Fruit fly (Drosophila melanogaster) S2 (cell line): Measurements from ENCODE around the gene CG7183.

ENCODE experiments used
- CG8478 ChIP-seq: fragments of >200 bp; optimal IDR thresholded peaks from 2 replicates; lab custom pipeline; 2018
- CTCF ChIP-seq, 2 experiments: fragments of >200 bp; optimal IDR thresholded peaks; 2 replicates each; lab custom pipeline; 2018

DNA sequence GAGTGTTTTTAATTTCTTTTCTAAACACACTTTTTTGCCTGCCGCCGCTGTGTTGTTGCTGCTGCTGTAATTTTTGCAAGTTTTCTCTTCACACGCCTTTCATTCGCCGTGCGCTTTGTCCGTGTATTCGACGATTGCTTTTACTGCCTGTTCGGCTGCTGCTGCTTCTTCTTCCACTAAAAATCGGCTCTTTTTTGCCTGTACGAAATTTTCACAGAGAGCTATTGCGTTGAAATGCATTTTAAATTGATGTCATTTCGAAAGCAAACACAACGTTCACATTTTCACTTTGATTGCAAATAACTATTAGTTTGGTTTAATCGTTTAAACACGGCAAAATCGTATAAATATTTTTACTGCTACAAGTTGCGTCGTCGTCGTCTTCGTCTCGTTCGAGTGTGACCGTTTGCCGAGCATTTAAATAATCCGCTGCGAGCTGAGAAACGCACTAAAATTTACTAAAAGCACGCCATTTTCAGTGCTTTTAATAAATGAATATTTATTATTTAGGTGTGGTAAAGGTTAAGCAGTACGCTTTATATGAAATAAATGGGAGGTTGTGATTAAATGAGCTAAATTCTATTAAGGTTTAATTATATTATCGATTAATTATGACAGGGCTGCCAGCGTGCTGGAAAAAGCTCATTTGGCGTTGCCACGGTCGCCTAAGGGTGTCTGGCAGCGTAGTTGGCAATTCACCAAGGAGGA is 21.2 kb downstream of the CG7183 start, which contains the start of the genes Ssdp and CG7985:
- no peak for TF ChIP-seq CG8478 (lab: Kevin White, UChicago)
- no peak for TF ChIP-seq CTCF (optimal IDR thresholded peaks at IDR 0.05; lab: Kevin White, UChicago)
